Worm (Caenorhabditis elegans) whole organism, late embryonic: ENCODE measurements around the gene F13H8.11.

Source experiments
- C08G9.2 ChIP-seq: sonication (generic microtip); optimal IDR thresholded peaks from 2 replicates; lab custom pipeline; 2016; ENCODE audit warnings: mild to moderate bottlenecking, missing genetic modification characterization, moderate library complexity, missing compliant biosample characterization
- F13H6.1 ChIP-seq: sonication (generic microtip); optimal IDR thresholded peaks from 2 replicates; lab custom pipeline; 2016; ENCODE audit warnings: missing genetic modification characterization, missing compliant biosample characterization
- K02D7.2 ChIP-seq: sonication (generic microtip); optimal IDR thresholded peaks from 2 replicates; lab custom pipeline; 2017; ENCODE audit warnings: mild to moderate bottlenecking, missing genetic modification characterization, missing compliant biosample characterization
- K09A11.1 ChIP-seq: sonication (generic microtip); optimal IDR thresholded peaks from 2 replicates; lab custom pipeline; 2017; ENCODE audit warnings: antibody characterized with exemption, mild to moderate bottlenecking, missing genetic modification characterization, missing compliant biosample characterization; ENCODE audit not compliant: insufficient read depth
- ahr-1 ChIP-seq: sonication (generic microtip); optimal IDR thresholded peaks from 2 replicates; lab custom pipeline; 2016; ENCODE audit warnings: missing genetic modification characterization, missing compliant biosample characterization
- ama-1 ChIP-seq: fragments of 150-350 bp; optimal IDR thresholded peaks from 2 replicates; lab custom pipeline; 2014
- ceh-14 ChIP-seq: sonication (generic microtip); optimal IDR thresholded peaks from 2 replicates; lab custom pipeline; 2016; ENCODE audit warnings: missing genotype, missing genetic modification characterization, missing compliant biosample characterization
- ceh-18 ChIP-seq: sonication (generic microtip); optimal IDR thresholded peaks from 2 replicates; lab custom pipeline; 2016; ENCODE audit warnings: missing genetic modification characterization, missing compliant biosample characterization
- ceh-19 ChIP-seq: fragments of 200-800 bp; sonication (Bioruptor generic); optimal IDR thresholded peaks from 2 replicates; lab custom pipeline; 2018; ENCODE audit warnings: mild to moderate bottlenecking, missing genetic modification characterization, missing compliant biosample characterization
- ceh-22 ChIP-seq: sonication (generic microtip); optimal IDR thresholded peaks from 2 replicates; lab custom pipeline; 2017; ENCODE audit warnings: missing biosample characterization, missing genetic modification characterization
- ceh-30 ChIP-seq: fragments of 150-350 bp; optimal IDR thresholded peaks from 2 replicates; lab custom pipeline; 2014; ENCODE audit warnings: missing biosample characterization, missing genetic modification characterization
- ceh-31 ChIP-seq: sonication (generic microtip); optimal IDR thresholded peaks from 2 replicates; lab custom pipeline; 2016; ENCODE audit warnings: missing genetic modification characterization, missing compliant biosample characterization
- ceh-34 ChIP-seq: sonication (generic microtip); optimal IDR thresholded peaks from 2 replicates; lab custom pipeline; 2016; ENCODE audit warnings: mild to moderate bottlenecking, missing genetic modification characterization, missing compliant biosample characterization
- ceh-45 ChIP-seq: fragments of 200-800 bp; sonication (Bioruptor generic); IDR thresholded peaks from 2 replicates; pipeline ENCODE4 v1.3.6; 2022; ENCODE audit warnings: missing genetic modification reagents, missing genetic modification characterization, missing compliant biosample characterization
- ceh-48 ChIP-seq: sonication (generic microtip); optimal IDR thresholded peaks from 2 replicates; lab custom pipeline; 2016; ENCODE audit warnings: missing genetic modification characterization, inconsistent platforms, missing compliant biosample characterization
- elt-2 ChIP-seq: sonication (generic microtip); optimal IDR thresholded peaks from 2 replicates; lab custom pipeline; 2016; ENCODE audit warnings: missing genetic modification reagents, missing genetic modification characterization, missing compliant biosample characterization
- ets-4 ChIP-seq: sonication (generic microtip); optimal IDR thresholded peaks from 2 replicates; lab custom pipeline; 2016; ENCODE audit warnings: missing genetic modification characterization, missing compliant biosample characterization
- eyg-1 ChIP-seq: sonication (generic microtip); optimal IDR thresholded peaks from 2 replicates; lab custom pipeline; 2016; ENCODE audit warnings: missing genotype, missing genetic modification characterization, missing compliant biosample characterization
- fax-1 ChIP-seq: sonication (generic microtip); optimal IDR thresholded peaks from 2 replicates; lab custom pipeline; 2016; ENCODE audit warnings: missing genotype, missing genetic modification characterization, missing compliant biosample characterization
- fkh-6 ChIP-seq: sonication (generic microtip); optimal IDR thresholded peaks from 2 replicates; lab custom pipeline; 2016; ENCODE audit warnings: missing genetic modification characterization, missing compliant biosample characterization
- gmeb-2 ChIP-seq: sonication (generic microtip); optimal IDR thresholded peaks from 2 replicates; lab custom pipeline; 2016; ENCODE audit warnings: missing genetic modification characterization, inconsistent platforms, missing compliant biosample characterization
- hlh-15 ChIP-seq: sonication (generic microtip); optimal IDR thresholded peaks from 2 replicates; lab custom pipeline; 2016; ENCODE audit warnings: missing genetic modification characterization, missing compliant biosample characterization
- hlh-30 ChIP-seq: sonication (generic microtip); optimal IDR thresholded peaks from 2 replicates; lab custom pipeline; 2017; ENCODE audit warnings: antibody characterized with exemption, missing genetic modification characterization, missing compliant biosample characterization; ENCODE audit not compliant: insufficient read depth
- hlh-8 ChIP-seq: sonication (generic microtip); optimal IDR thresholded peaks from 2 replicates; lab custom pipeline; 2016; ENCODE audit warnings: missing genotype, missing genetic modification characterization, missing compliant biosample characterization
- madf-2 ChIP-seq: sonication (generic microtip); optimal IDR thresholded peaks from 2 replicates; lab custom pipeline; 2017; ENCODE audit warnings: missing genetic modification characterization, missing compliant biosample characterization
- nfya-1 ChIP-seq: sonication (generic microtip); optimal IDR thresholded peaks from 2 replicates; lab custom pipeline; 2017; ENCODE audit warnings: missing genetic modification characterization, mild to moderate bottlenecking, missing compliant biosample characterization, antibody characterized with exemption, moderate library complexity
- odd-2 ChIP-seq: sonication (generic microtip); optimal IDR thresholded peaks from 2 replicates; lab custom pipeline; 2017; ENCODE audit warnings: antibody characterized with exemption, mild to moderate bottlenecking, missing genetic modification characterization, missing compliant biosample characterization
- pag-3 ChIP-seq: sonication (generic microtip); optimal IDR thresholded peaks from 2 replicates; lab custom pipeline; 2016; ENCODE audit warnings: missing compliant biosample characterization, missing genetic modification characterization, borderline replicate concordance
- pat-9 ChIP-seq: fragments of 200-800 bp; sonication (Bioruptor generic); optimal IDR thresholded peaks from 2 replicates; lab custom pipeline; 2018; ENCODE audit warnings: mild to moderate bottlenecking, missing genetic modification characterization, moderate library complexity, missing compliant biosample characterization
- pax-1 ChIP-seq: fragments of 150-350 bp; optimal IDR thresholded peaks from 2 replicates; lab custom pipeline; 2014; ENCODE audit warnings: missing biosample characterization, missing genetic modification characterization
- pha-2 ChIP-seq: sonication (generic microtip); optimal IDR thresholded peaks from 2 replicates; lab custom pipeline; 2017; ENCODE audit warnings: mild to moderate bottlenecking, missing genetic modification characterization, missing compliant biosample characterization
- pqm-1 ChIP-seq: sonication (generic microtip); optimal IDR thresholded peaks from 2 replicates; lab custom pipeline; 2016; ENCODE audit warnings: missing genetic modification characterization, missing compliant biosample characterization
- pros-1 ChIP-seq: fragments of 150-350 bp; optimal IDR thresholded peaks from 2 replicates; lab custom pipeline; 2014; ENCODE audit warnings: missing biosample characterization, missing genetic modification reagents, missing genetic modification characterization
- ref-2 ChIP-seq: sonication (generic microtip); optimal IDR thresholded peaks from 2 replicates; lab custom pipeline; 2016; ENCODE audit warnings: missing genetic modification characterization, missing compliant biosample characterization
- sox-2 ChIP-seq: fragments of 200-800 bp; sonication (Bioruptor generic); IDR thresholded peaks from 2 replicates; pipeline ENCODE4 v1.3.6; 2022; ENCODE audit warnings: missing genetic modification reagents, missing genetic modification characterization, missing compliant biosample characterization
- sox-4 ChIP-seq: sonication (generic microtip); optimal IDR thresholded peaks from 2 replicates; lab custom pipeline; 2017; ENCODE audit warnings: mild to moderate bottlenecking, missing genetic modification characterization, inconsistent platforms, missing compliant biosample characterization
- syd-9 ChIP-seq: sonication (generic microtip); optimal IDR thresholded peaks from 2 replicates; lab custom pipeline; 2016; ENCODE audit warnings: mild to moderate bottlenecking, missing genetic modification characterization, moderate library complexity, missing compliant biosample characterization
- tbx-2 ChIP-seq: sonication (generic microtip); optimal IDR thresholded peaks from 2 replicates; lab custom pipeline; 2016; ENCODE audit warnings: missing genetic modification characterization, missing compliant biosample characterization
- tbx-7 ChIP-seq: sonication (generic microtip); optimal IDR thresholded peaks from 2 replicates; lab custom pipeline; 2016; ENCODE audit warnings: missing genotype, missing genetic modification characterization, missing compliant biosample characterization
- unc-42 ChIP-seq: sonication (generic microtip); optimal IDR thresholded peaks from 2 replicates; lab custom pipeline; 2016; ENCODE audit warnings: missing genotype, missing genetic modification characterization, missing compliant biosample characterization
- unc-55 ChIP-seq: sonication (generic microtip); optimal IDR thresholded peaks from 2 replicates; lab custom pipeline; 2017; ENCODE audit warnings: missing biosample characterization, missing genetic modification reagents, missing genetic modification characterization
- unc-86 ChIP-seq: sonication (generic microtip); optimal IDR thresholded peaks from 2 replicates; lab custom pipeline; 2016; ENCODE audit warnings: missing genetic modification characterization, missing compliant biosample characterization
- zip-5 ChIP-seq: sonication (generic microtip); optimal IDR thresholded peaks from 2 replicates; lab custom pipeline; 2016; ENCODE audit warnings: missing genetic modification characterization, missing compliant biosample characterization

F13H8.11 gene

ce11 chrII:6283074-6283473, 23.3 kb upstream of the F13H8.11 start, which contains the start of gene F13H8.1:
Gene F13H8.1 (plus strand): TSS chrII:6283384.
- no peak for TF ChIP-seq pha-2 (tag; lab: Kevin White, UChicago)
- no peak for TF ChIP-seq eyg-1
- no peak for TF ChIP-seq sox-2
- no peak for TF ChIP-seq unc-86 (tag; lab: Kevin White, UChicago)
- no peak for TF ChIP-seq ceh-30 (tag; lab: Kevin White, UChicago)
- no peak for TF ChIP-seq hlh-30
- TF ChIP-seq ama-1, result no peak
- no peak for TF ChIP-seq K02D7.2 (tag; lab: Kevin White, UChicago)

- TF ChIP-seq ref-2 (tag; lab: Kevin White, UChicago) (no peak), K02D7.2 (tag; lab: Kevin White, UChicago) (no peak), hlh-15 (no peak), pag-3 (tag; lab: Kevin White, UChicago) (no peak), elt-2 (tag; lab: Kevin White, UChicago) (no peak), pha-2 (tag; lab: Kevin White, UChicago) (no peak), ceh-48 (tag; lab: Kevin White, UChicago) (no peak)
Measured at ce11 chrII:6281903-6282302, 22.1 kb upstream of the F13H8.11 start.

- TF ChIP-seq ceh-22 (tag; lab: Kevin White, UChicago), result no peak
- no peak for TF ChIP-seq ceh-14 (tag; lab: Kevin White, UChicago)
Measured at ce11 chrII:6281002-6281401, 21.2 kb upstream of the F13H8.11 start, which contains the start of gene scly-1. Gene scly-1 (minus strand): TSS chrII:6281102.

- peak; percentile 25 for TF ChIP-seq unc-42 (tag; lab: Kevin White, UChicago)
- TF ChIP-seq fkh-6 (tag; lab: Kevin White, UChicago), result no peak
Measured at ce11 chrII:6273916-6274315, 14.1 kb upstream of the F13H8.11 start, which contains the start of gene bpl-1. Gene bpl-1 (plus strand): TSS chrII:6274216.

- TF ChIP-seq K02D7.2 (tag; lab: Kevin White, UChicago) (no peak), ceh-31 (tag; lab: Kevin White, UChicago) (peak; percentile 82), pqm-1 (tag; lab: Kevin White, UChicago) (no peak), ceh-22 (tag; lab: Kevin White, UChicago) (no peak), zip-5 (tag; lab: Kevin White, UChicago) (peak; percentile 24), sox-4 (no peak), unc-55 (GFP tag; lab: Kevin White, UChicago) (peak; percentile 19), pag-3 (tag; lab: Kevin White, UChicago) (no peak), ceh-18 (tag; lab: Kevin White, UChicago) (peak; percentile 20), ceh-34 (tag; lab: Kevin White, UChicago) (peak; percentile 51), tbx-2 (tag; lab: Kevin White, UChicago) (peak; percentile 73), pros-1 (tag; lab: Kevin White, UChicago) (no peak), fax-1 (tag; lab: Kevin White, UChicago) (peak; percentile 32), nfya-1 (tag; lab: Kevin White, UChicago) (peak; percentile 80), pat-9 (tag; lab: Kevin White, UChicago) (no peak), syd-9 (tag; lab: Kevin White, UChicago) (no peak), tbx-7 (tag; lab: Kevin White, UChicago) (peak; percentile 22), ceh-45 (GFP tag; lab: Robert Waterston, UW) (no peak), F13H6.1 (peak; percentile 41), madf-2 (no peak), pax-1 (tag; lab: Kevin White, UChicago) (peak; percentile 16), ets-4 (tag; lab: Kevin White, UChicago) (no peak), ama-1 (no peak), ceh-30 (tag; lab: Kevin White, UChicago) (no peak), ceh-19 (GFP tag; lab: Kevin White, UChicago) (no peak), hlh-30 (no peak), fkh-6 (tag; lab: Kevin White, UChicago) (no peak), odd-2 (tag; lab: Kevin White, UChicago) (no peak), ahr-1 (tag; lab: Kevin White, UChicago) (no peak), unc-86 (tag; lab: Kevin White, UChicago) (no peak), C08G9.2 (peak; percentile 53), hlh-8 (no peak), pha-2 (tag; lab: Kevin White, UChicago) (no peak), eyg-1 (no peak), K09A11.1 (tag; lab: Kevin White, UChicago) (no peak), gmeb-2 (no peak)
Measured at ce11 chrII:6269805-6270414, 10.1 kb upstream of the F13H8.11 start, which contains the start of gene F13H8.2. Gene F13H8.2 (plus strand): TSS chrII:6270364.
